Fruit fly (Drosophila melanogaster) S2 (cell line): ENCODE data around the gene Fum3.

Experiments used
- CG8478 ChIP-seq: fragments of >200 bp; optimal IDR thresholded peaks from 2 replicates; lab custom pipeline; 2018
- CTCF ChIP-seq, 2 experiments: fragments of >200 bp; optimal IDR thresholded peaks; 2 replicates each; lab custom pipeline; 2018

- TF ChIP-seq CG8478 (lab: Kevin White, UChicago), result no peak
- TF ChIP-seq CTCF (optimal IDR thresholded peaks at IDR 0.05; lab: Kevin White, UChicago), result no peak
These were observed 7.3 kb upstream of the Fum3 start, which contains the start of gene Vha16-3 for dm6 chr3L:11472991-11473390.
